Worm (Caenorhabditis elegans) whole organism, late embryonic: ENCODE measurements around the gene Y6G8.14.
"Not testable (repeated sequence)": the region's sequence is repeated elsewhere in the genome, so short reads cannot be mapped to it uniquely, and the experiment has no call there.

Experiments used
- ahr-1 ChIP-seq: sonication (generic microtip); optimal IDR thresholded peaks from 2 replicates; lab custom pipeline; 2016; ENCODE audit warnings: missing genetic modification characterization, missing compliant biosample characterization
- ama-1 ChIP-seq: fragments of 150-350 bp; optimal IDR thresholded peaks from 2 replicates; lab custom pipeline; 2014
- nfya-1 ChIP-seq: sonication (generic microtip); optimal IDR thresholded peaks from 2 replicates; lab custom pipeline; 2017; ENCODE audit warnings: missing genetic modification characterization, mild to moderate bottlenecking, missing compliant biosample characterization, antibody characterized with exemption, moderate library complexity
- nhr-11 ChIP-seq: fragments of 150-350 bp; optimal IDR thresholded peaks from 2 replicates; lab custom pipeline; 2014; ENCODE audit warnings: missing biosample characterization, missing genetic modification characterization

DNA sequence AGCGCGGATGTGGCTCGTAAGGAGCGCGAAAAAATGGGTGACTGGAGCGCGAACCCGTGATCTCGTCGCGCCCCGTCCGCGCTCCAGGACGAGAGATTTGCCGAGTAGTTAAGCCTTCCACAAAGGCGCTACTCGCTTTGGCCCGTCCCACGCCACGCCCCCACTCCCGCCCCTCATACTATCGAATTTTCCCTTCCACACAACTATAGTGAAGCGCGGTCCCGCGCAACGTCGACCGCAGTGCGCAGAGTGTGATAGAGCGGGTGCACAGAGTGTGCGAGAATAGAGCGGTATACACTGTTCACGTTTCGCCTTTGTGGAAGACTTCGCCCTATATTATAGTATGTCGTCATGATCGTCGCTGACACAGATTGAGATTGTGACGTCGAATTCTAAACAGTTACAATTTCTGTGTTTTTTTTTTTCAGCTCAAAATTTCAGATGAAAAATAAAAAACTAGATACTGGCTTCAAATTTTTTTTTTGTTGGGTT lies 29.8 kb downstream of the Y6G8.14 start, which contains the start of gene fbxa-133:
- TF ChIP-seq ama-1 (lab: Kevin White, UChicago); nfya-1 (tag; lab: Kevin White, UChicago); ahr-1; nhr-11: not testable (repeated sequence)
